Worm (Caenorhabditis elegans) whole organism, young adult: ENCODE measurements around the gene ZK892.4.

Experiments
- B0336.3 ChIP-seq: fragments of 200-800 bp; sonication (Bioruptor generic); IDR thresholded peaks from 2 replicates; pipeline ENCODE4 v1.3.6; 2022; ENCODE audit warnings: missing genetic modification characterization, missing compliant biosample characterization
- F10E7.11 ChIP-seq: sonication (generic microtip); optimal IDR thresholded peaks from 2 replicates; lab custom pipeline; 2017; ENCODE audit warnings: mild to moderate bottlenecking, missing genetic modification characterization, moderate library complexity, missing compliant biosample characterization
- F37B4.10 ChIP-seq: fragments of 200-800 bp; sonication (Bioruptor generic); IDR thresholded peaks from 2 replicates; pipeline ENCODE4 v1.3.6; 2022; ENCODE audit warnings: missing genetic modification characterization, missing compliant biosample characterization
- F49E8.2 ChIP-seq: sonication (generic microtip); optimal IDR thresholded peaks from 3 replicates; lab custom pipeline; 2017; ENCODE audit warnings: missing genetic modification characterization, mild to moderate bottlenecking, missing compliant biosample characterization, antibody characterized with exemption, moderate library complexity; ENCODE audit not compliant: insufficient read depth
- F52B5.7 ChIP-seq: sonication (generic microtip); optimal IDR thresholded peaks from 2 replicates; lab custom pipeline; 2016; ENCODE audit warnings: mild to moderate bottlenecking, missing genetic modification characterization, missing compliant biosample characterization
- K12H6.12 ChIP-seq: fragments of 200-800 bp; sonication (Bioruptor generic); optimal IDR thresholded peaks from 2 replicates; lab custom pipeline; 2018; ENCODE audit warnings: mild to moderate bottlenecking, missing genetic modification characterization, missing compliant biosample characterization
- T26A5.8 ChIP-seq: sonication (generic microtip); optimal IDR thresholded peaks from 2 replicates; lab custom pipeline; 2016; ENCODE audit warnings: missing genetic modification characterization, missing compliant biosample characterization
- Y53F4B.3 ChIP-seq: fragments of 200-800 bp; sonication (Bioruptor generic); IDR thresholded peaks from 2 replicates; pipeline ENCODE4 v1.3.6; 2022; ENCODE audit warnings: missing genetic modification reagents, missing genetic modification characterization, missing compliant biosample characterization
- Y53G8AR.9 ChIP-seq: fragments of 200-800 bp; sonication (Bioruptor generic); conservative IDR thresholded peaks from 2 replicates; pipeline ENCODE4 v1.3.6; 2022; ENCODE audit warnings: missing genetic modification reagents, missing genetic modification characterization, missing compliant biosample characterization
- Y56A3A.18 ChIP-seq: fragments of 200-800 bp; sonication (Bioruptor generic); IDR thresholded peaks from 2 replicates; pipeline ENCODE4 v1.3.6; 2022; ENCODE audit warnings: missing genetic modification reagents, missing genetic modification characterization, missing compliant biosample characterization
- Y67H2A.10 ChIP-seq: fragments of 200-800 bp; sonication (Bioruptor generic); conservative IDR thresholded peaks from 2 replicates; pipeline ENCODE4 v1.3.6; 2022; ENCODE audit warnings: missing genetic modification reagents, missing genetic modification characterization, missing compliant biosample characterization
- aptf-2 ChIP-seq: fragments of 200-800 bp; sonication (Bioruptor generic); conservative IDR thresholded peaks from 2 replicates; pipeline ENCODE4 v1.3.6; 2022; ENCODE audit warnings: missing genetic modification reagents, missing genetic modification characterization, missing compliant biosample characterization
- attf-3 ChIP-seq: fragments of 200-800 bp; sonication (Bioruptor generic); conservative IDR thresholded peaks from 2 replicates; pipeline ENCODE4 v1.3.6; 2022; ENCODE audit warnings: missing genetic modification reagents, missing genetic modification characterization, missing compliant biosample characterization
- bed-2 ChIP-seq: fragments of 200-800 bp; sonication (Bioruptor generic); IDR thresholded peaks from 2 replicates; pipeline ENCODE4 v1.3.6; 2022; ENCODE audit warnings: missing genetic modification reagents, missing genetic modification characterization, missing compliant biosample characterization
- cebp-1 ChIP-seq, 2 experiments: fragments of 200-800 bp in 1 of 2; sonication (Bioruptor generic) in 1 of 2; sonication (generic microtip) in 1 of 2; IDR thresholded peaks in 1 of 2; optimal IDR thresholded peaks in 1 of 2; 2 replicates each; pipeline versions ENCODE4 v1.3.6 to Lab custom; 2017 to 2022; ENCODE audit warnings: missing compliant biosample characterization in 2 of 2, missing genetic modification characterization in 2 of 2, mild to moderate bottlenecking in 1 of 2, missing genetic modification reagents in 1 of 2, moderate library complexity in 1 of 2
- ceh-27 ChIP-seq: fragments of 200-800 bp; sonication (Bioruptor generic); optimal IDR thresholded peaks from 2 replicates; lab custom pipeline; 2018; ENCODE audit warnings: mild to moderate bottlenecking, missing genetic modification characterization, moderate library complexity, missing compliant biosample characterization
- ceh-58 ChIP-seq: fragments of 200-800 bp; sonication (Bioruptor generic); IDR thresholded peaks from 2 replicates; pipeline ENCODE4 v1.3.6; 2022; ENCODE audit warnings: missing genetic modification characterization, missing compliant biosample characterization
- die-1 ChIP-seq: sonication (generic microtip); optimal IDR thresholded peaks from 2 replicates; lab custom pipeline; 2016; ENCODE audit warnings: missing genotype, mild to moderate bottlenecking, missing genetic modification characterization, missing compliant biosample characterization
- dpl-1 ChIP-seq: fragments of 150-350 bp; optimal IDR thresholded peaks from 2 replicates; lab custom pipeline; 2014; ENCODE audit warnings: missing biosample characterization, missing genetic modification reagents, missing genetic modification characterization
- efl-1 ChIP-seq: fragments of 150-350 bp; optimal IDR thresholded peaks from 2 replicates; lab custom pipeline; 2014; ENCODE audit warnings: missing biosample characterization, missing genetic modification reagents, missing genetic modification characterization
- gei-17 ChIP-seq: fragments of 200-800 bp; sonication (Bioruptor generic); optimal IDR thresholded peaks from 2 replicates; lab custom pipeline; 2018; ENCODE audit warnings: mild to moderate bottlenecking, missing genetic modification characterization, missing compliant biosample characterization
- hrde-1 ChIP-seq: sonication (generic microtip); optimal IDR thresholded peaks from 2 replicates; lab custom pipeline; 2016; ENCODE audit warnings: missing genetic modification characterization, mild to moderate bottlenecking, missing compliant biosample characterization, moderate library complexity, missing genotype, missing genetic modification reagents, borderline replicate concordance
- lin-35 ChIP-seq, 3 experiments: fragments of 150-350 bp in 2 of 3; sonication (generic microtip) in 1 of 3; optimal IDR thresholded peaks; 2 replicates each; lab custom pipeline; 2014 to 2018; ENCODE audit warnings: missing biosample characterization in 3 of 3, missing genetic modification characterization in 3 of 3, missing genetic modification reagents in 3 of 3
- lin-54 ChIP-seq: fragments of 200-800 bp; sonication (Bioruptor generic); optimal IDR thresholded peaks from 2 replicates; lab custom pipeline; 2018; ENCODE audit warnings: mild to moderate bottlenecking, missing genetic modification characterization, missing compliant biosample characterization
- madf-3 ChIP-seq: fragments of 200-800 bp; sonication (Bioruptor generic); IDR thresholded peaks from 2 replicates; pipeline ENCODE4 v1.3.6; 2022; ENCODE audit warnings: missing genetic modification reagents, missing genetic modification characterization, missing compliant biosample characterization
- madf-6 ChIP-seq: fragments of 200-800 bp; sonication (Bioruptor generic); IDR thresholded peaks from 2 replicates; pipeline ENCODE4 v1.3.6; 2022; ENCODE audit warnings: missing genetic modification reagents, missing genetic modification characterization, missing compliant biosample characterization
- mcd-1 ChIP-seq: fragments of 200-800 bp; sonication (Bioruptor generic); IDR thresholded peaks from 2 replicates; pipeline ENCODE4 v1.3.6; 2022; ENCODE audit warnings: missing genetic modification reagents, missing genetic modification characterization, missing compliant biosample characterization
- nfyb-1 ChIP-seq: fragments of 200-800 bp; sonication (Bioruptor generic); IDR thresholded peaks from 2 replicates; pipeline ENCODE4 v1.3.6; 2022; ENCODE audit warnings: missing genetic modification reagents, missing genetic modification characterization, missing compliant biosample characterization
- nhr-80 ChIP-seq: sonication (generic microtip); optimal IDR thresholded peaks from 2 replicates; lab custom pipeline; 2016; ENCODE audit warnings: missing genetic modification characterization, missing compliant biosample characterization
- nhr-90 ChIP-seq: sonication (generic microtip); optimal IDR thresholded peaks from 2 replicates; lab custom pipeline; 2016; ENCODE audit warnings: missing genotype, mild to moderate bottlenecking, missing genetic modification characterization, missing compliant biosample characterization
- repo-1 ChIP-seq: sonication (generic microtip); optimal IDR thresholded peaks from 2 replicates; lab custom pipeline; 2017; ENCODE audit warnings: mild to moderate bottlenecking, missing genetic modification characterization, missing compliant biosample characterization
- rpc-1 ChIP-seq, 2 experiments: fragments of 150-350 bp in 1 of 2; sonication (generic microtip) in 1 of 2; optimal IDR thresholded peaks; 2 replicates each; lab custom pipeline; 2014 to 2018; ENCODE audit warnings: missing biosample characterization in 1 of 2, missing genetic modification characterization in 1 of 2, missing genetic modification reagents in 1 of 2, missing genotype in 1 of 2
- snpc-1.3 ChIP-seq: sonication (generic microtip); optimal IDR thresholded peaks from 2 replicates; lab custom pipeline; 2017; ENCODE audit warnings: missing genetic modification characterization, mild to moderate bottlenecking, missing compliant biosample characterization, antibody characterized with exemption, moderate library complexity, missing genotype, missing genetic modification reagents; ENCODE audit not compliant: insufficient read depth
- tlf-1 ChIP-seq: fragments of 200-800 bp; sonication (Bioruptor generic); optimal IDR thresholded peaks from 2 replicates; lab custom pipeline; 2018; ENCODE audit warnings: mild to moderate bottlenecking, missing genetic modification characterization, missing compliant biosample characterization
- ztf-28 ChIP-seq: fragments of 200-800 bp; sonication (Bioruptor generic); IDR thresholded peaks from 2 replicates; pipeline ENCODE4 v1.3.6; 2022; ENCODE audit warnings: missing genetic modification reagents, missing genetic modification characterization, missing compliant biosample characterization

Gene ZK892.4

DNA sequence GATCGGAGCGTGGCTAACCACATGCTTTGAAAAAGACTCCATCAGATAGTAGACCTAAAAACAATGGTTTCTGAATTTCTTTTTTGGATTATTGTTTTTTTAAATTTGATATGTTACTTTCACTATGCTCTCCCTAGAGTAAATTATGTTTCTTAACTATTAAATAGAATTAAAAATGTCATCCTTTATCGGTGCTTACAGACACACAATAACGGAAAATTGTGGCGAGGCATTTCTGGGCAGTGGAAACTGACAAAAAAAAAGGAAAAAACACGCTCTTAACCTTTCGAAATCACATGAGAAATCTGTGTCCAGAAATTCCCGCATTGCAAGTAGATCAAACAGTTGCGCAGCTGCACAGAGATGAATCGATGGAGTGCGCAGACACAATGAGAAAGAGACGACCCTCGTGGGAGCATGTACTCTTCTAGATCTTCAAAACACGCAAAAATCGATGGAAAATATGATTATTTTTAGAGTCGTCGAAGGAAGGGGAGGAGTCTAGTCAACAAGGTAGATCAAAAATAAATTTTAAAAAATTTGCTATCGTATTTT lies 26.2 kb upstream of the ZK892.4 start, which contains the start of gene ZK892.6:
TSS of gene ZK892.6 (minus strand) at position 51 of the 555 bp plus-strand sequence.
- peak; percentile 70 for TF ChIP-seq madf-6 (GFP tag; lab: Robert Waterston, UW)
- TF ChIP-seq Y56A3A.18 (GFP tag; lab: Robert Waterston, UW), result no peak
- no peak for TF ChIP-seq die-1 (tag; lab: Kevin White, UChicago)
- TF ChIP-seq efl-1 (GFP tag; lab: Kevin White, UChicago), result peak; percentile 80

- TF ChIP-seq tlf-1, result no peak
- TF ChIP-seq madf-3, result 0 out of 2 replicates have a peak, but pooled peaks have one; percentile 10
Measured at ce11 chrII:9981760-9982159, 24.6 kb upstream of the ZK892.4 start, which contains the start of gene sdz-38. Gene sdz-38, minus strand, starts transcription at chrII:9981860.

ce11 chrII:9982437-9982836 lies 23.9 kb upstream of the ZK892.4 start:
- TF ChIP-seq repo-1 (tag; lab: Kevin White, UChicago), result no peak
- TF ChIP-seq Y53G8AR.9 (GFP tag; lab: Robert Waterston, UW), result no peak
- TF ChIP-seq Y53F4B.3 (GFP tag; lab: Robert Waterston, UW), result no peak
- TF ChIP-seq T26A5.8 (tag; lab: Kevin White, UChicago), result no peak
- no peak for TF ChIP-seq F37B4.10
- TF ChIP-seq lin-35 (GFP tag; optimal IDR thresholded peaks at IDR 0.05; lab: Kevin White, UChicago), result no peak
- TF ChIP-seq B0336.3, result no peak
- no peak for TF ChIP-seq F10E7.11
- no peak for TF ChIP-seq hrde-1
- no peak for TF ChIP-seq snpc-1.3 (tag; lab: Kevin White, UChicago)

- TF ChIP-seq F49E8.2 (tag; lab: Kevin White, UChicago), result no peak
- TF ChIP-seq ceh-27, result peak; percentile 12
Measured at ce11 chrII:9984866-9985336, 21.5 kb upstream of the ZK892.4 start.

ce11 chrII:9986635-9987575 lies 19.5 kb upstream of the ZK892.4 start:
- TF ChIP-seq mcd-1 (GFP tag; lab: Robert Waterston, UW), result no peak
- no peak for TF ChIP-seq F10E7.11
- no peak for TF ChIP-seq Y67H2A.10 (GFP tag; lab: Robert Waterston, UW)
- no peak for TF ChIP-seq nhr-80 (tag; lab: Kevin White, UChicago)
- TF ChIP-seq madf-3, result 0 out of 2 replicates have a peak, but pooled peaks have one; percentile 30
- no peak for TF ChIP-seq aptf-2 (GFP tag; lab: Robert Waterston, UW)
- TF ChIP-seq, all 124 proteins: peak for 1

DNA sequence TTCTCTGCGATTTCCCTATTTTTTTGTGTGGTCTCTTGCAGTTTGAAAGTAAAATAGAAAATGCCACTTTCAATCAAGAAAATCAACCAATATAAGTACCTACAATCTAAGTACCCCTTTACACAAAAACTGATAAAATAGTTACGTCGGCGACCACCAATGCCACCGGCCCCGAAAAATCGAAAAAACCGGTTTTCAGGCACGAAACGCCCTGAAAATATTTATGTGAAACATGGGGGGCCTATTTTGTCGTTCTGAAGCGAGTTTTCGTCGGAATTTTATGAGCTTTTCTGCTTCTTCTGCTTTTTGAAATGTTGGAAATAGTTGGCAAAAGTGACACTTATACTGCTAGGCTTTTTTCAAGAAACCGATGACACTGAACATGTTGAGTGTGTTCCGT lies 17.7 kb upstream of the ZK892.4 start:
- TF ChIP-seq K12H6.12 (tag; lab: Kevin White, UChicago) (no peak), lin-54 (no peak), cebp-1 (GFP tag; IDR thresholded peaks at IDR 0.05; lab: Robert Waterston, UW) (no peak), cebp-1 (tag; optimal IDR thresholded peaks at IDR 0.05; lab: Kevin White, UChicago) (no peak), bed-2 (no peak), nhr-90 (tag; lab: Kevin White, UChicago) (no peak), dpl-1 (GFP tag; lab: Kevin White, UChicago) (no peak), ztf-28 (GFP tag; lab: Robert Waterston, UW) (no peak), efl-1 (GFP tag; lab: Kevin White, UChicago) (no peak), nfyb-1 (GFP tag; lab: Robert Waterston, UW) (no peak), rpc-1 (optimal IDR thresholded peaks at IDR 0.05; lab: Kevin White, UChicago) (no peak), rpc-1 (tag; optimal IDR thresholded peaks at IDR 0.05; lab: Kevin White, UChicago) (no peak), ceh-58 (GFP tag; lab: Robert Waterston, UW) (no peak), F52B5.7 (tag; lab: Kevin White, UChicago) (no peak), gei-17 (GFP tag; lab: Kevin White, UChicago) (no peak), attf-3 (GFP tag; lab: Robert Waterston, UW) (no peak)
